Worm (Caenorhabditis elegans) whole organism, mixed stage, embryonic: ENCODE results near the gene F43D2.6.

Experiments
- ceh-39 ChIP-seq: fragments of 150-350 bp; optimal IDR thresholded peaks from 2 replicates; lab custom pipeline; 2014; ENCODE audit warnings: missing biosample characterization, missing genetic modification characterization
- nhr-28 ChIP-seq: fragments of 150-350 bp; optimal IDR thresholded peaks from 2 replicates; lab custom pipeline; 2014; ENCODE audit warnings: missing biosample characterization, missing genetic modification characterization

ce11 chrV:14597005-14597680 is 37.8 kb downstream of the F43D2.6 start, which contains the start of gene pes-9:
- TF ChIP-seq ceh-39: no peak
- no peak for TF ChIP-seq nhr-28
